Worm (Caenorhabditis elegans): ENCODE measurements around the gene F14F7.4.

The F14F7.4 gene

ce11 chrIII:13061136-13061535 is 31.6 kb upstream of the F14F7.4 start (continued):
- peak; percentile 82 for TF ChIP-seq pax-1 (tag; optimal IDR thresholded peaks at IDR 0.05)
- peak; percentile 89 for TF ChIP-seq unc-55 (GFP tag; optimal IDR thresholded peaks at IDR 0.05)
- TF ChIP-seq elt-2 (tag; optimal IDR thresholded peaks at IDR 0.05): no peak
- TF ChIP-seq sox-2 (GFP tag; IDR thresholded peaks at IDR 0.05): no peak
- TF ChIP-seq rnt-1 (tag; optimal IDR thresholded peaks at IDR 0.05): no peak
- no peak for TF ChIP-seq ceh-24 (tag; optimal IDR thresholded peaks at IDR 0.05)
- no peak for TF ChIP-seq ets-4 (tag; optimal IDR thresholded peaks at IDR 0.05)
- peak; percentile 95 for TF ChIP-seq ama-1 (optimal IDR thresholded peaks at IDR 0.05)
- TF ChIP-seq C08G9.2 (tag; optimal IDR thresholded peaks at IDR 0.05): no peak
- no peak for TF ChIP-seq F13H6.1 (tag; optimal IDR thresholded peaks at IDR 0.05)
- TF ChIP-seq elt-4 (tag; optimal IDR thresholded peaks at IDR 0.05): no peak
- TF ChIP-seq unc-3 (GFP tag; conservative IDR thresholded peaks at IDR 0.05): no peak
- TF ChIP-seq unc-3 (tag; optimal IDR thresholded peaks at IDR 0.05): peak; percentile 19
- no peak for TF ChIP-seq unc-86 (tag; optimal IDR thresholded peaks at IDR 0.05)
- TF ChIP-seq sdc-2 (tag; optimal IDR thresholded peaks at IDR 0.05): no peak
- peak; percentile 44 for TF ChIP-seq eyg-1 (tag; optimal IDR thresholded peaks at IDR 0.05)
- TF ChIP-seq ahr-1 (tag; optimal IDR thresholded peaks at IDR 0.05): no peak
- TF ChIP-seq gmeb-2 (tag; optimal IDR thresholded peaks at IDR 0.05): no peak
- no peak for TF ChIP-seq fkh-6 (tag; optimal IDR thresholded peaks at IDR 0.05)
- TF ChIP-seq odd-2 (tag; optimal IDR thresholded peaks at IDR 0.05): no peak
- TF ChIP-seq ceh-18 (tag; optimal IDR thresholded peaks at IDR 0.05): peak; percentile 60
- no peak for TF ChIP-seq ceh-22 (tag; optimal IDR thresholded peaks at IDR 0.05)
- no peak for TF ChIP-seq ztf-16 (tag; optimal IDR thresholded peaks at IDR 0.05)
- TF ChIP-seq lin-11 (tag; optimal IDR thresholded peaks at IDR 0.05): no peak
- no peak for TF ChIP-seq pha-4 (tag; optimal IDR thresholded peaks at IDR 0.05)
- no peak for TF ChIP-seq C38D4.7 (GFP tag; optimal IDR thresholded peaks at IDR 0.05)
- peak; percentile 88 for TF ChIP-seq dve-1 (tag; optimal IDR thresholded peaks at IDR 0.05)
- no peak for TF ChIP-seq hlh-6 (tag; optimal IDR thresholded peaks at IDR 0.05)
- no peak for TF ChIP-seq tbx-7 (tag; optimal IDR thresholded peaks at IDR 0.05)
- TF ChIP-seq dmd-4 (tag; optimal IDR thresholded peaks at IDR 0.05; ENCODE audit: borderline replicate concordance): no peak
- TF ChIP-seq lim-6 (tag; optimal IDR thresholded peaks at IDR 0.05): no peak
- TF ChIP-seq T23F11.4 (GFP tag; optimal IDR thresholded peaks at IDR 0.05): no peak
- TF ChIP-seq pat-9 (tag; optimal IDR thresholded peaks at IDR 0.05): no peak
- TF ChIP-seq pqm-1 (tag; optimal IDR thresholded peaks at IDR 0.05): no peak
- no peak for TF ChIP-seq hlh-8 (tag; optimal IDR thresholded peaks at IDR 0.05)
- no peak for TF ChIP-seq ttx-3 (tag; optimal IDR thresholded peaks at IDR 0.05)
- peak; percentile 83 for TF ChIP-seq ceh-31 (tag; optimal IDR thresholded peaks at IDR 0.05)
- TF ChIP-seq fax-1 (tag; optimal IDR thresholded peaks at IDR 0.05): no peak
- no peak for TF ChIP-seq ceh-6 (GFP tag; optimal IDR thresholded peaks at IDR 0.05)
- TF ChIP-seq ceh-45 (GFP tag; IDR thresholded peaks at IDR 0.05): no peak
- TF ChIP-seq K02D7.2 (tag; optimal IDR thresholded peaks at IDR 0.05): no peak
- peak; percentile 96 for TF ChIP-seq unc-42 (tag; optimal IDR thresholded peaks at IDR 0.05)
- TF ChIP-seq pag-3 (tag; optimal IDR thresholded peaks at IDR 0.05; ENCODE audit: borderline replicate concordance): no peak
- TF ChIP-seq fkh-10 (GFP tag; optimal IDR thresholded peaks at IDR 0.05): no peak
- no peak for TF ChIP-seq hlh-15 (tag; optimal IDR thresholded peaks at IDR 0.05)
- peak; percentile 17 for TF ChIP-seq K09A11.1 (tag; optimal IDR thresholded peaks at IDR 0.05; ENCODE audit: insufficient read depth)

- TF ChIP-seq elt-2 (tag; optimal IDR thresholded peaks at IDR 0.05) (peak; percentile 94), ahr-1 (tag; optimal IDR thresholded peaks at IDR 0.05) (no peak)
Observed at ce11 chrIII:13059335-13059734, 29.8 kb upstream of the F14F7.4 start.

Data from whole organism, late embryonic.